Fruit fly (Drosophila melanogaster): ENCODE data around the gene CG9626.

DNA sequence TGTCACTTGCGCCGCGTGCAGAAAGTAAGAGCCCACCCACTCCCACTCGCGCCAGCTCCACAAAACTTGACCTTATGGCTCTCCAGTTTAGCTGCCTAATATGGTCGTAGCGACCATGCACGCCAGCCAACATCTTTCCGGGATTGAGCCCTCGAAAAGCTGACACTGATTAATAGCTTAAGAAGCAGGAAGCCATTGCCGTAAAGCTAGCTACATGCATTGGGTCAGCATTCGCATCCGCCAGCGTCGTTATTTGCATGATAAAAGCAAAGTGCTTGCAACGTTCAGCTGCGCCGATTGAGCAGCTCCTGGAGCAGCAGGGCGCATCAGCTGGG, 6.1 kb upstream of the CG9626 start:
- TF ChIP-seq Pif1B (GFP tag; optimal IDR thresholded peaks at IDR 0.05) (no peak), D1 (tag; optimal IDR thresholded peaks at IDR 0.05) (no peak), CG32121 (GFP tag; IDR thresholded peaks at IDR 0.05) (no peak), EcR (GFP tag; optimal IDR thresholded peaks at IDR 0.05) (no peak), CG4496 (GFP tag; IDR thresholded peaks at IDR 0.05) (no peak), CG17806 (tag; optimal IDR thresholded peaks at IDR 0.05) (no peak)

All from whole organism, pupa.